Worm (Caenorhabditis elegans): Measurements from ENCODE around the gene ZK1127.3.

ce11 chrII:7029524-7029923 lies 25.6 kb upstream of the ZK1127.3 start:
- no peak for TF ChIP-seq nhr-11 (tag; optimal IDR thresholded peaks at IDR 0.05)
- no peak for TF ChIP-seq lin-1 (GFP tag; IDR thresholded peaks at IDR 0.05)
- TF ChIP-seq ceh-82 (tag; optimal IDR thresholded peaks at IDR 0.05): no peak
- TF ChIP-seq zag-1 (tag; optimal IDR thresholded peaks at IDR 0.05): no peak
- TF ChIP-seq mep-1 (tag; optimal IDR thresholded peaks at IDR 0.05): no peak
- TF ChIP-seq unc-39 (tag; optimal IDR thresholded peaks at IDR 0.05): no peak
- TF ChIP-seq snpc-4 (tag; optimal IDR thresholded peaks at IDR 0.05): no peak
- no peak for TF ChIP-seq mdl-1 (tag; optimal IDR thresholded peaks at IDR 0.05)
- no peak for TF ChIP-seq ztf-11 (tag; optimal IDR thresholded peaks at IDR 0.05)
